Worm (Caenorhabditis elegans) whole organism, mixed stage, embryonic: ENCODE results near the gene grl-23.

ENCODE experiments used
- M03D4.4 ChIP-seq: sonication (generic microtip); optimal IDR thresholded peaks from 2 replicates; lab custom pipeline; 2017; ENCODE audit warnings: mild to moderate bottlenecking, missing genetic modification characterization, missing compliant biosample characterization
- bed-3 ChIP-seq: fragments of 200-800 bp; sonication (Bioruptor generic); optimal IDR thresholded peaks from 3 replicates; lab custom pipeline; 2018; ENCODE audit warnings: mild to moderate bottlenecking, missing genetic modification characterization, moderate library complexity, missing compliant biosample characterization
- blmp-1 ChIP-seq: fragments of 150-350 bp; optimal IDR thresholded peaks from 2 replicates; lab custom pipeline; 2014; ENCODE audit warnings: missing biosample characterization, missing genetic modification characterization
- ceh-43 ChIP-seq: fragments of 200-800 bp; sonication (Bioruptor generic); optimal IDR thresholded peaks from 2 replicates; lab custom pipeline; 2018; ENCODE audit warnings: mild to moderate bottlenecking, missing genetic modification characterization, moderate library complexity, missing compliant biosample characterization
- ceh-83 ChIP-seq: fragments of 200-800 bp; sonication (Bioruptor generic); optimal IDR thresholded peaks from 2 replicates; lab custom pipeline; 2018; ENCODE audit warnings: mild to moderate bottlenecking, missing genetic modification characterization, missing compliant biosample characterization
- ces-1 ChIP-seq: fragments of 150-350 bp; optimal IDR thresholded peaks from 2 replicates; lab custom pipeline; 2014; ENCODE audit warnings: missing biosample characterization, missing genetic modification reagents, missing genetic modification characterization
- cnd-1 ChIP-seq: fragments of 200-800 bp; sonication (Bioruptor generic); optimal IDR thresholded peaks from 2 replicates; lab custom pipeline; 2018; ENCODE audit warnings: mild to moderate bottlenecking, missing genetic modification characterization, missing compliant biosample characterization
- drap-1 ChIP-seq: fragments of 200-800 bp; sonication (Bioruptor generic); optimal IDR thresholded peaks from 3 replicates; lab custom pipeline; 2018; ENCODE audit warnings: mild to moderate bottlenecking, missing genetic modification characterization, missing compliant biosample characterization
- elt-1 ChIP-seq: sonication (generic microtip); optimal IDR thresholded peaks from 2 replicates; lab custom pipeline; 2017; ENCODE audit warnings: missing genetic modification characterization, mild to moderate bottlenecking, missing compliant biosample characterization, antibody characterized with exemption, moderate library complexity, borderline replicate concordance; ENCODE audit not compliant: insufficient read depth
- elt-3 ChIP-seq: fragments of 150-350 bp; optimal IDR thresholded peaks from 2 replicates; lab custom pipeline; 2014; ENCODE audit warnings: missing biosample characterization, missing genetic modification characterization
- flh-1 ChIP-seq: fragments of 200-800 bp; sonication (Bioruptor generic); optimal IDR thresholded peaks from 2 replicates; lab custom pipeline; 2018; ENCODE audit warnings: mild to moderate bottlenecking, missing genetic modification characterization, moderate library complexity, missing compliant biosample characterization
- ham-2 ChIP-seq: fragments of 200-800 bp; sonication (Bioruptor generic); optimal IDR thresholded peaks from 2 replicates; lab custom pipeline; 2018; ENCODE audit warnings: mild to moderate bottlenecking, missing genetic modification characterization, missing compliant biosample characterization
- hlh-1 ChIP-seq: fragments of 150-350 bp; optimal IDR thresholded peaks from 2 replicates; lab custom pipeline; 2014; ENCODE audit warnings: missing biosample characterization, missing genetic modification reagents, missing genetic modification characterization
- lin-13 ChIP-seq: fragments of 150-350 bp; optimal IDR thresholded peaks from 2 replicates; lab custom pipeline; 2014; ENCODE audit warnings: missing biosample characterization, missing genetic modification characterization
- lin-32 ChIP-seq: fragments of 200-800 bp; sonication (Bioruptor generic); optimal IDR thresholded peaks from 2 replicates; lab custom pipeline; 2018; ENCODE audit warnings: mild to moderate bottlenecking, missing genetic modification characterization, missing compliant biosample characterization
- lsy-2 ChIP-seq: fragments of 150-350 bp; optimal IDR thresholded peaks from 2 replicates; lab custom pipeline; 2014; ENCODE audit warnings: missing biosample characterization, missing genetic modification characterization
- mab-5 ChIP-seq: fragments of 150-350 bp; optimal IDR thresholded peaks from 2 replicates; lab custom pipeline; 2014; ENCODE audit warnings: missing biosample characterization, missing genetic modification characterization
- mls-2 ChIP-seq: sonication (generic microtip); optimal IDR thresholded peaks from 2 replicates; lab custom pipeline; 2016; ENCODE audit warnings: mild to moderate bottlenecking, missing genetic modification characterization, moderate library complexity, missing compliant biosample characterization
- nhr-12 ChIP-seq: fragments of 150-350 bp; optimal IDR thresholded peaks from 2 replicates; lab custom pipeline; 2014; ENCODE audit warnings: missing biosample characterization, missing genetic modification characterization
- nhr-2 ChIP-seq: fragments of 150-350 bp; optimal IDR thresholded peaks from 2 replicates; lab custom pipeline; 2014; ENCODE audit warnings: missing biosample characterization, missing genetic modification characterization
- nhr-237 ChIP-seq: fragments of 150-350 bp; optimal IDR thresholded peaks from 2 replicates; lab custom pipeline; 2014; ENCODE audit warnings: missing biosample characterization, missing genetic modification characterization
- nhr-76 ChIP-seq: sonication (generic microtip); optimal IDR thresholded peaks from 2 replicates; lab custom pipeline; 2017; ENCODE audit warnings: missing biosample characterization, missing genetic modification characterization
- pha-4 ChIP-seq: fragments of 150-350 bp; optimal IDR thresholded peaks from 2 replicates; lab custom pipeline; 2018; ENCODE audit warnings: missing biosample characterization, missing genetic modification reagents, missing genetic modification characterization
- sem-2 ChIP-seq: fragments of 200-800 bp; sonication (Bioruptor generic); optimal IDR thresholded peaks from 2 replicates; lab custom pipeline; 2018; ENCODE audit warnings: mild to moderate bottlenecking, missing genetic modification characterization, missing compliant biosample characterization
- snpc-4 ChIP-seq: fragments of 150-350 bp; optimal IDR thresholded peaks from 2 replicates; lab custom pipeline; 2014; ENCODE audit warnings: missing biosample characterization, missing genetic modification characterization
- sptf-1 ChIP-seq: sonication (generic microtip); optimal IDR thresholded peaks from 2 replicates; lab custom pipeline; 2017; ENCODE audit warnings: mild to moderate bottlenecking, missing genetic modification characterization, moderate library complexity, missing compliant biosample characterization
- tbx-8 ChIP-seq: fragments of 200-800 bp; sonication (Bioruptor generic); optimal IDR thresholded peaks from 2 replicates; lab custom pipeline; 2018; ENCODE audit warnings: mild to moderate bottlenecking, missing genetic modification characterization, moderate library complexity, missing compliant biosample characterization
- unc-120 ChIP-seq: sonication (generic microtip); optimal IDR thresholded peaks from 2 replicates; lab custom pipeline; 2017; ENCODE audit warnings: missing genetic modification characterization, missing compliant biosample characterization; ENCODE audit not compliant: poor library complexity, severe bottlenecking
- unc-39 ChIP-seq: fragments of 150-350 bp; optimal IDR thresholded peaks from 2 replicates; lab custom pipeline; 2014; ENCODE audit warnings: missing biosample characterization, missing genetic modification characterization
- zip-8 ChIP-seq: fragments of 150-350 bp; optimal IDR thresholded peaks from 2 replicates; lab custom pipeline; 2014; ENCODE audit warnings: missing biosample characterization, missing genetic modification characterization
- ztf-11 ChIP-seq: fragments of 150-350 bp; optimal IDR thresholded peaks from 2 replicates; lab custom pipeline; 2014; ENCODE audit warnings: missing biosample characterization, missing genetic modification characterization

Gene grl-23

DNA sequence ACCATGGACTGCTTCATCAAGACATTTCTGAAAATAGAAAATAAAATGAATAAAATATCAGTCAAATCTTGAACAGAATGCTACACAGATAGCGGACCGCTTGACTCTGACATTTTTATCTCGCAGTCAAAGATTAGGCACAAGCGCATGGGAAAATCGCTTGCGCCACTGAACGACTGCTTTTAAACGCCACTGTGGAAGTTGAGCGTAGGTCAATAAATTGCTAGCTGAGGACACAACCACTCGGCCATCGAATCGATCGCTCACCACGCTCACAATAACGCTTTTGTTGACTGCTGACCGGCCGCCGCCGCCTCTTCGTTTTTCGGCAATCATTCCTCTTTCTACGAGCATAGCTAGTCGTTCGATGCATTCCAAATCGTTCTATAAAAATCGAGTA, 20.1 kb upstream of the grl-23 start:
- peak; percentile 63 for TF ChIP-seq ham-2 (GFP tag; lab: Kevin White, UChicago)
- no peak for TF ChIP-seq ztf-11 (tag; lab: Kevin White, UChicago)
- TF ChIP-seq cnd-1 (tag; lab: Kevin White, UChicago), result peak; percentile 78
- peak; percentile 83 for TF ChIP-seq drap-1 (GFP tag; lab: Kevin White, UChicago)
- TF ChIP-seq hlh-1 (tag; lab: Kevin White, UChicago), result peak; percentile 53
- TF ChIP-seq unc-120 (tag; lab: Kevin White, UChicago), result peak; percentile 42
- TF ChIP-seq M03D4.4 (tag; lab: Kevin White, UChicago), result peak; percentile 84
- TF ChIP-seq sptf-1, result peak; percentile 85
- TF ChIP-seq tbx-8 (GFP tag; lab: Kevin White, UChicago), result peak; percentile 69
- TF ChIP-seq unc-39 (tag; lab: Kevin White, UChicago), result no peak
- TF ChIP-seq nhr-76, result no peak
- TF ChIP-seq ceh-83 (GFP tag; lab: Kevin White, UChicago), result peak; percentile 82
- peak; percentile 42 for TF ChIP-seq lsy-2 (tag; lab: Kevin White, UChicago)
- no peak for TF ChIP-seq snpc-4 (tag; lab: Kevin White, UChicago)
- no peak for TF ChIP-seq nhr-12 (tag; lab: Kevin White, UChicago)
- peak; percentile 48 for TF ChIP-seq lin-32 (GFP tag; lab: Kevin White, UChicago)
- peak; percentile 87 for TF ChIP-seq mls-2 (tag; lab: Kevin White, UChicago)
- TF ChIP-seq sem-2 (GFP tag; lab: Kevin White, UChicago), result peak; percentile 67
- no peak for TF ChIP-seq elt-3
- TF ChIP-seq lin-13 (tag; lab: Kevin White, UChicago), result peak; percentile 25
- TF ChIP-seq ceh-43 (GFP tag; lab: Kevin White, UChicago), result peak; percentile 59
- TF ChIP-seq pha-4 (tag; lab: Kevin White, UChicago), result peak; percentile 63
- peak; percentile 64 for TF ChIP-seq bed-3 (GFP tag; lab: Kevin White, UChicago)

DNA sequence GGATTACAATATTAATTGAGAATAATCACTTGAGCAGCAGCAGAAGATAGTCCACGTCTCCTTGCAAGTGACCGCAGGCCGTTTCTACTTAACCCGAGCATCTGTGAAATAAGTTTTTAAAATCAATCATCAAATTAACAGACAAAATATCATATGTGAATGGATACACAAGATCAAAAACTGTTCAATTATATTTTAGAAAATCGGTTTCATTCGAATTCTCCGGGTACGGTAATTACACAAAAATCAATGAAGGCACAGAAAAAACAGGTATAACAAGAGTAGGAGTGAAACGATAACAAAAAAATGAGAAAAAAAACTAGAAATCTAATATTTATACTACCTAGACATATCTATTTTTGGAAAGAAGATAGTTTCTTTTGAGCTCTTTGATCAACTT, 19.5 kb upstream of the grl-23 start, which contains the start of gene mma-1:
mma-1 (minus strand) TSS at position 101 of the 400 bp plus-strand sequence.
- no peak for TF ChIP-seq flh-1 (GFP tag; lab: Kevin White, UChicago)
- TF ChIP-seq M03D4.4 (tag; lab: Kevin White, UChicago), result no peak
- TF ChIP-seq ztf-11 (tag; lab: Kevin White, UChicago), result no peak
- no peak for TF ChIP-seq tbx-8 (GFP tag; lab: Kevin White, UChicago)
- TF ChIP-seq nhr-2 (tag; lab: Kevin White, UChicago), result no peak
- TF ChIP-seq ceh-43 (GFP tag; lab: Kevin White, UChicago), result no peak
- TF ChIP-seq blmp-1 (tag; lab: Kevin White, UChicago), result no peak
- TF ChIP-seq nhr-12 (tag; lab: Kevin White, UChicago), result no peak
- no peak for TF ChIP-seq bed-3 (GFP tag; lab: Kevin White, UChicago)
- TF ChIP-seq nhr-237 (tag; lab: Kevin White, UChicago), result no peak
- TF ChIP-seq sem-2 (GFP tag; lab: Kevin White, UChicago), result no peak
- TF ChIP-seq, all 35 proteins: peak for 0

DNA sequence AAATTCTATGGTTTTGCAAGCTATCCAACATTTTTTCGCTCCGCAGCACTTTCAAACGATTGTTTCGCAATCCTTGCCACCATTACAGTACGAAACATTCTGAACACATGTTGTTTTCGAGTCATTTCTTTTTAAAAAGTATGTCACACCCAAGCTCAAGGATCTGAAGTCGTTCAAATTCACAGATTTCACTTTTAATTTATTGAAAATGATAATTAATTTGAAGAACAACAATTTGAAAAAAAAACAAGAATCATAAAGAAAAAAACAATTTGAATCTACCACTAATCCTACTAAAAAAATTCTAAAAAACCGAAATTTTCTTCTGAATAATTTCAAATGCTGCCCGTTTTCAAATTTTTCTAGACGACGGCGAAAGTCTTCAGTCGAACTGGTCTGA, 15.7 kb upstream of the grl-23 start, which contains the start of gene C14C10.2:
C14C10.2 (minus strand) TSS at position 101 of the 400 bp plus-strand sequence.
- no peak for TF ChIP-seq bed-3 (GFP tag; lab: Kevin White, UChicago)
- no peak for TF ChIP-seq ces-1
- no peak for TF ChIP-seq nhr-237 (tag; lab: Kevin White, UChicago)
- TF ChIP-seq unc-120 (tag; lab: Kevin White, UChicago), result no peak
- no peak for TF ChIP-seq nhr-2 (tag; lab: Kevin White, UChicago)
- no peak for TF ChIP-seq lsy-2 (tag; lab: Kevin White, UChicago)
- TF ChIP-seq mab-5 (tag; lab: Kevin White, UChicago), result no peak
- TF ChIP-seq nhr-12 (tag; lab: Kevin White, UChicago), result no peak
- no peak for TF ChIP-seq pha-4 (tag; lab: Kevin White, UChicago)
- TF ChIP-seq zip-8 (tag; lab: Kevin White, UChicago), result no peak
- TF ChIP-seq elt-1 (tag; lab: Kevin White, UChicago), result no peak
- no peak for TF ChIP-seq ceh-83 (GFP tag; lab: Kevin White, UChicago)
- no peak for TF ChIP-seq snpc-4 (tag; lab: Kevin White, UChicago)
- no peak for TF ChIP-seq nhr-76
- TF ChIP-seq elt-3, result no peak
- TF ChIP-seq flh-1 (GFP tag; lab: Kevin White, UChicago), result no peak

ce11 chrV:12590601-12591000, 13.9 kb upstream of the grl-23 start, which contains the start of gene ttr-43:
TSS of gene ttr-43 (minus strand) at chrV:12590701.
- TF ChIP-seq drap-1 (GFP tag; lab: Kevin White, UChicago) (no peak), ces-1 (no peak), sptf-1 (no peak), lin-13 (tag; lab: Kevin White, UChicago) (no peak), tbx-8 (GFP tag; lab: Kevin White, UChicago) (no peak), nhr-2 (tag; lab: Kevin White, UChicago) (no peak), ztf-11 (tag; lab: Kevin White, UChicago) (no peak), pha-4 (tag; lab: Kevin White, UChicago) (no peak), nhr-12 (tag; lab: Kevin White, UChicago) (no peak)
